Worm (Caenorhabditis elegans) whole organism, late embryonic: Measurements from ENCODE around the gene lgc-24.

ENCODE experiments used
- C08G9.2 ChIP-seq: sonication (generic microtip); optimal IDR thresholded peaks from 2 replicates; lab custom pipeline; 2016; ENCODE audit warnings: mild to moderate bottlenecking, missing genetic modification characterization, moderate library complexity, missing compliant biosample characterization
- C38D4.7 ChIP-seq: fragments of 200-800 bp; sonication (Bioruptor generic); optimal IDR thresholded peaks from 2 replicates; lab custom pipeline; 2018; ENCODE audit warnings: mild to moderate bottlenecking, missing genetic modification characterization, moderate library complexity, missing compliant biosample characterization
- K09A11.1 ChIP-seq: sonication (generic microtip); optimal IDR thresholded peaks from 2 replicates; lab custom pipeline; 2017; ENCODE audit warnings: antibody characterized with exemption, mild to moderate bottlenecking, missing genetic modification characterization, missing compliant biosample characterization; ENCODE audit not compliant: insufficient read depth
- ceh-14 ChIP-seq: sonication (generic microtip); optimal IDR thresholded peaks from 2 replicates; lab custom pipeline; 2016; ENCODE audit warnings: missing genotype, missing genetic modification characterization, missing compliant biosample characterization
- ceh-19 ChIP-seq: fragments of 200-800 bp; sonication (Bioruptor generic); optimal IDR thresholded peaks from 2 replicates; lab custom pipeline; 2018; ENCODE audit warnings: mild to moderate bottlenecking, missing genetic modification characterization, missing compliant biosample characterization
- ceh-31 ChIP-seq: sonication (generic microtip); optimal IDR thresholded peaks from 2 replicates; lab custom pipeline; 2016; ENCODE audit warnings: missing genetic modification characterization, missing compliant biosample characterization
- ceh-34 ChIP-seq: sonication (generic microtip); optimal IDR thresholded peaks from 2 replicates; lab custom pipeline; 2016; ENCODE audit warnings: mild to moderate bottlenecking, missing genetic modification characterization, missing compliant biosample characterization
- ceh-45 ChIP-seq: fragments of 200-800 bp; sonication (Bioruptor generic); IDR thresholded peaks from 2 replicates; pipeline ENCODE4 v1.3.6; 2022; ENCODE audit warnings: missing genetic modification reagents, missing genetic modification characterization, missing compliant biosample characterization
- ceh-48 ChIP-seq: sonication (generic microtip); optimal IDR thresholded peaks from 2 replicates; lab custom pipeline; 2016; ENCODE audit warnings: missing genetic modification characterization, inconsistent platforms, missing compliant biosample characterization
- ceh-6 ChIP-seq: fragments of 200-800 bp; sonication (Bioruptor generic); optimal IDR thresholded peaks from 2 replicates; lab custom pipeline; 2018; ENCODE audit warnings: mild to moderate bottlenecking, missing genetic modification characterization, missing compliant biosample characterization
- elt-4 ChIP-seq: sonication (generic microtip); optimal IDR thresholded peaks from 2 replicates; lab custom pipeline; 2016; ENCODE audit warnings: missing genetic modification characterization, missing compliant biosample characterization
- eyg-1 ChIP-seq: sonication (generic microtip); optimal IDR thresholded peaks from 2 replicates; lab custom pipeline; 2016; ENCODE audit warnings: missing genotype, missing genetic modification characterization, missing compliant biosample characterization
- fax-1 ChIP-seq: sonication (generic microtip); optimal IDR thresholded peaks from 2 replicates; lab custom pipeline; 2016; ENCODE audit warnings: missing genotype, missing genetic modification characterization, missing compliant biosample characterization
- fkh-10 ChIP-seq: fragments of 150-350 bp; optimal IDR thresholded peaks from 2 replicates; lab custom pipeline; 2014; ENCODE audit warnings: missing biosample characterization, missing genetic modification reagents, missing genetic modification characterization
- gmeb-2 ChIP-seq: sonication (generic microtip); optimal IDR thresholded peaks from 2 replicates; lab custom pipeline; 2016; ENCODE audit warnings: missing genetic modification characterization, inconsistent platforms, missing compliant biosample characterization
- hlh-15 ChIP-seq: sonication (generic microtip); optimal IDR thresholded peaks from 2 replicates; lab custom pipeline; 2016; ENCODE audit warnings: missing genetic modification characterization, missing compliant biosample characterization
- hlh-30 ChIP-seq: sonication (generic microtip); optimal IDR thresholded peaks from 2 replicates; lab custom pipeline; 2017; ENCODE audit warnings: antibody characterized with exemption, missing genetic modification characterization, missing compliant biosample characterization; ENCODE audit not compliant: insufficient read depth
- lim-6 ChIP-seq: sonication (generic microtip); optimal IDR thresholded peaks from 2 replicates; lab custom pipeline; 2016; ENCODE audit warnings: missing genetic modification characterization, missing compliant biosample characterization
- lin-11 ChIP-seq: fragments of 200-800 bp; sonication (Bioruptor generic); optimal IDR thresholded peaks from 2 replicates; lab custom pipeline; 2018; ENCODE audit warnings: mild to moderate bottlenecking, missing genetic modification characterization, missing compliant biosample characterization
- mec-3 ChIP-seq: sonication (generic microtip); optimal IDR thresholded peaks from 2 replicates; lab custom pipeline; 2016; ENCODE audit warnings: borderline replicate concordance, missing genetic modification characterization, missing compliant biosample characterization
- nfya-1 ChIP-seq: sonication (generic microtip); optimal IDR thresholded peaks from 2 replicates; lab custom pipeline; 2017; ENCODE audit warnings: missing genetic modification characterization, mild to moderate bottlenecking, missing compliant biosample characterization, antibody characterized with exemption, moderate library complexity
- nhr-232 ChIP-seq: sonication (generic microtip); optimal IDR thresholded peaks from 2 replicates; lab custom pipeline; 2016; ENCODE audit warnings: missing genetic modification characterization, missing compliant biosample characterization
- npax-4 ChIP-seq: sonication (generic microtip); optimal IDR thresholded peaks from 2 replicates; lab custom pipeline; 2016; ENCODE audit warnings: missing genetic modification characterization, missing compliant biosample characterization
- pag-3 ChIP-seq: sonication (generic microtip); optimal IDR thresholded peaks from 2 replicates; lab custom pipeline; 2016; ENCODE audit warnings: missing compliant biosample characterization, missing genetic modification characterization, borderline replicate concordance
- pat-9 ChIP-seq: fragments of 200-800 bp; sonication (Bioruptor generic); optimal IDR thresholded peaks from 2 replicates; lab custom pipeline; 2018; ENCODE audit warnings: mild to moderate bottlenecking, missing genetic modification characterization, moderate library complexity, missing compliant biosample characterization
- pha-2 ChIP-seq: sonication (generic microtip); optimal IDR thresholded peaks from 2 replicates; lab custom pipeline; 2017; ENCODE audit warnings: mild to moderate bottlenecking, missing genetic modification characterization, missing compliant biosample characterization
- rnt-1 ChIP-seq: sonication (generic microtip); optimal IDR thresholded peaks from 2 replicates; lab custom pipeline; 2016; ENCODE audit warnings: missing genetic modification characterization, missing compliant biosample characterization
- sox-2 ChIP-seq: fragments of 200-800 bp; sonication (Bioruptor generic); IDR thresholded peaks from 2 replicates; pipeline ENCODE4 v1.3.6; 2022; ENCODE audit warnings: missing genetic modification reagents, missing genetic modification characterization, missing compliant biosample characterization
- sox-4 ChIP-seq: sonication (generic microtip); optimal IDR thresholded peaks from 2 replicates; lab custom pipeline; 2017; ENCODE audit warnings: mild to moderate bottlenecking, missing genetic modification characterization, inconsistent platforms, missing compliant biosample characterization
- syd-9 ChIP-seq: sonication (generic microtip); optimal IDR thresholded peaks from 2 replicates; lab custom pipeline; 2016; ENCODE audit warnings: mild to moderate bottlenecking, missing genetic modification characterization, moderate library complexity, missing compliant biosample characterization
- tbx-2 ChIP-seq: sonication (generic microtip); optimal IDR thresholded peaks from 2 replicates; lab custom pipeline; 2016; ENCODE audit warnings: missing genetic modification characterization, missing compliant biosample characterization
- unc-3 ChIP-seq, 2 experiments: fragments of 200-800 bp in 1 of 2; sonication (Bioruptor generic) in 1 of 2; sonication (generic microtip) in 1 of 2; conservative IDR thresholded peaks in 1 of 2; optimal IDR thresholded peaks in 1 of 2; 2 replicates each; pipeline versions ENCODE4 v1.3.6 to Lab custom; 2016 to 2022; ENCODE audit warnings: missing compliant biosample characterization in 2 of 2, missing genetic modification characterization in 2 of 2, missing genetic modification reagents in 1 of 2
- unc-42 ChIP-seq: sonication (generic microtip); optimal IDR thresholded peaks from 2 replicates; lab custom pipeline; 2016; ENCODE audit warnings: missing genotype, missing genetic modification characterization, missing compliant biosample characterization
- ztf-16 ChIP-seq: sonication (generic microtip); optimal IDR thresholded peaks from 2 replicates; lab custom pipeline; 2017; ENCODE audit warnings: missing genetic modification characterization, missing compliant biosample characterization

The lgc-24 gene

ce11 chrX:12080581-12081162 lies 12.3 kb downstream of the lgc-24 start:
- TF ChIP-seq nhr-232 (tag; lab: Kevin White, UChicago): no peak
- TF ChIP-seq lin-11 (tag; lab: Kevin White, UChicago): no peak
- peak; percentile 40 for TF ChIP-seq ceh-31
- no peak for TF ChIP-seq ztf-16
- no peak for TF ChIP-seq eyg-1 (tag; lab: Kevin White, UChicago)
- no peak for TF ChIP-seq ceh-6 (GFP tag; lab: Kevin White, UChicago)
- TF ChIP-seq rnt-1 (tag; lab: Kevin White, UChicago): no peak
- peak; percentile 3 for TF ChIP-seq nfya-1 (tag; lab: Kevin White, UChicago)
- TF ChIP-seq sox-2 (GFP tag; lab: Robert Waterston, UW): no peak
- no peak for TF ChIP-seq mec-3 (tag; lab: Kevin White, UChicago)

ce11 chrX:12081250-12081649 lies 12.9 kb downstream of the lgc-24 start:
- TF ChIP-seq K09A11.1 (tag; lab: Kevin White, UChicago) (no peak), C38D4.7 (no peak), unc-42 (peak; percentile 66)
- TF ChIP-seq, all 69 proteins: peak for 1

- no peak for TF ChIP-seq ceh-19
- peak; percentile 40 for TF ChIP-seq ceh-31
- TF ChIP-seq elt-4 (tag; lab: Kevin White, UChicago): peak; percentile 23
- no peak for TF ChIP-seq ceh-45 (GFP tag; lab: Robert Waterston, UW)
- no peak for TF ChIP-seq pag-3 (tag; lab: Kevin White, UChicago)
- TF ChIP-seq unc-42: peak; percentile 99
- TF ChIP-seq ceh-14 (tag; lab: Kevin White, UChicago): peak; percentile 86
- TF ChIP-seq unc-3 (GFP tag; conservative IDR thresholded peaks at IDR 0.05; lab: Robert Waterston, UW): no peak
- no peak for TF ChIP-seq unc-3 (tag; optimal IDR thresholded peaks at IDR 0.05; lab: Kevin White, UChicago)
- TF ChIP-seq tbx-2 (tag; lab: Kevin White, UChicago): no peak
- TF ChIP-seq syd-9 (tag; lab: Kevin White, UChicago): no peak
- TF ChIP-seq hlh-30 (tag; lab: Kevin White, UChicago): no peak
- no peak for TF ChIP-seq rnt-1 (tag; lab: Kevin White, UChicago)
- peak; percentile 50 for TF ChIP-seq nfya-1 (tag; lab: Kevin White, UChicago)
- TF ChIP-seq K09A11.1 (tag; lab: Kevin White, UChicago): no peak
These were observed 14.5 kb downstream of the lgc-24 start for ce11 chrX:12082813-12083212.

ce11 chrX:12086297-12086696 lies 17.9 kb downstream of the lgc-24 start:
- TF ChIP-seq nfya-1 (tag; lab: Kevin White, UChicago) (peak; percentile 15), C08G9.2 (tag; lab: Kevin White, UChicago) (peak; percentile 19), ceh-6 (GFP tag; lab: Kevin White, UChicago) (peak; percentile 4), elt-4 (tag; lab: Kevin White, UChicago) (peak; percentile 78), ceh-34 (tag; lab: Kevin White, UChicago) (peak; percentile 4), ceh-31 (peak; percentile 61), lim-6 (tag; lab: Kevin White, UChicago) (no peak), syd-9 (tag; lab: Kevin White, UChicago) (no peak)
- TF ChIP-seq, all 69 proteins: peak for 6

- no peak for TF ChIP-seq hlh-30 (tag; lab: Kevin White, UChicago)
- TF ChIP-seq mec-3 (tag; lab: Kevin White, UChicago): no peak
- no peak for TF ChIP-seq ceh-48 (tag; lab: Kevin White, UChicago)
- TF ChIP-seq ztf-16: no peak
- TF ChIP-seq pat-9 (tag; lab: Kevin White, UChicago): no peak
- no peak for TF ChIP-seq ceh-6 (GFP tag; lab: Kevin White, UChicago)
- TF ChIP-seq, all 69 proteins: peak for 0
These were observed 24.3 kb downstream of the lgc-24 start for ce11 chrX:12092621-12093020.

- TF ChIP-seq npax-4: no peak
- no peak for TF ChIP-seq fkh-10 (GFP tag; lab: Kevin White, UChicago)
- TF ChIP-seq pha-2: no peak
- no peak for TF ChIP-seq ceh-19
- TF ChIP-seq hlh-15 (tag; lab: Kevin White, UChicago): no peak
- TF ChIP-seq ceh-48 (tag; lab: Kevin White, UChicago): no peak
- no peak for TF ChIP-seq gmeb-2 (tag; lab: Kevin White, UChicago)
- no peak for TF ChIP-seq fax-1 (tag; lab: Kevin White, UChicago)
- TF ChIP-seq pat-9 (tag; lab: Kevin White, UChicago): no peak
- no peak for TF ChIP-seq sox-4 (tag; lab: Kevin White, UChicago)
- TF ChIP-seq K09A11.1 (tag; lab: Kevin White, UChicago): no peak
- no peak for TF ChIP-seq C08G9.2 (tag; lab: Kevin White, UChicago)
- no peak for TF ChIP-seq ceh-14 (tag; lab: Kevin White, UChicago)
These were observed 24.7 kb downstream of the lgc-24 start, which contains the start of gene W03G11.4 for ce11 chrX:12093043-12093442. Gene W03G11.4 (minus strand): TSS chrX:12093143.
